Worm (Caenorhabditis elegans) whole organism, young adult: ENCODE data around the gene toca-1.

Source experiments
- B0019.2 ChIP-seq: fragments of 200-800 bp; sonication (Bioruptor generic); conservative IDR thresholded peaks from 2 replicates; pipeline ENCODE4 v1.3.6; 2022; ENCODE audit warnings: missing genetic modification reagents, missing genetic modification characterization, missing compliant biosample characterization
- B0261.1 ChIP-seq: sonication (generic microtip); optimal IDR thresholded peaks from 2 replicates; lab custom pipeline; 2016; ENCODE audit warnings: mild to moderate bottlenecking, missing genetic modification characterization, moderate library complexity, missing compliant biosample characterization
- C06A6.2 ChIP-seq: fragments of 200-800 bp; sonication (Bioruptor generic); conservative IDR thresholded peaks from 2 replicates; pipeline ENCODE4 v1.3.6; 2022; ENCODE audit warnings: missing genetic modification characterization, missing compliant biosample characterization
- D2030.7 ChIP-seq: fragments of 200-800 bp; sonication (Bioruptor generic); IDR thresholded peaks from 2 replicates; pipeline ENCODE4 v1.3.6; 2022; ENCODE audit warnings: missing genetic modification reagents, missing genetic modification characterization, missing compliant biosample characterization
- F22D6.2 ChIP-seq: sonication (generic microtip); optimal IDR thresholded peaks from 2 replicates; lab custom pipeline; 2016; ENCODE audit warnings: mild to moderate bottlenecking, missing genetic modification characterization, missing compliant biosample characterization
- F23B12.7 ChIP-seq: sonication (generic microtip); optimal IDR thresholded peaks from 2 replicates; lab custom pipeline; 2017; ENCODE audit warnings: missing genetic modification characterization, mild to moderate bottlenecking, missing compliant biosample characterization, antibody characterized with exemption, moderate library complexity; ENCODE audit not compliant: insufficient read depth
- F37B4.10 ChIP-seq: fragments of 200-800 bp; sonication (Bioruptor generic); IDR thresholded peaks from 2 replicates; pipeline ENCODE4 v1.3.6; 2022; ENCODE audit warnings: missing genetic modification characterization, missing compliant biosample characterization
- F55B11.4 ChIP-seq: sonication (generic microtip); optimal IDR thresholded peaks from 2 replicates; lab custom pipeline; 2016; ENCODE audit warnings: missing compliant biosample characterization, missing genetic modification characterization, borderline replicate concordance; ENCODE audit not compliant: insufficient read depth
- K11D2.4 ChIP-seq: fragments of 200-800 bp; sonication (Bioruptor generic); IDR thresholded peaks from 2 replicates; pipeline ENCODE4 v1.3.6; 2022; ENCODE audit warnings: missing genetic modification reagents, missing genetic modification characterization, missing compliant biosample characterization
- Y53F4B.3 ChIP-seq: fragments of 200-800 bp; sonication (Bioruptor generic); IDR thresholded peaks from 2 replicates; pipeline ENCODE4 v1.3.6; 2022; ENCODE audit warnings: missing genetic modification reagents, missing genetic modification characterization, missing compliant biosample characterization
- Y53G8AR.9 ChIP-seq: fragments of 200-800 bp; sonication (Bioruptor generic); conservative IDR thresholded peaks from 2 replicates; pipeline ENCODE4 v1.3.6; 2022; ENCODE audit warnings: missing genetic modification reagents, missing genetic modification characterization, missing compliant biosample characterization
- Y56A3A.18 ChIP-seq: fragments of 200-800 bp; sonication (Bioruptor generic); IDR thresholded peaks from 2 replicates; pipeline ENCODE4 v1.3.6; 2022; ENCODE audit warnings: missing genetic modification reagents, missing genetic modification characterization, missing compliant biosample characterization
- akir-1 ChIP-seq: fragments of 200-800 bp; sonication (Bioruptor generic); optimal IDR thresholded peaks from 2 replicates; lab custom pipeline; 2018; ENCODE audit warnings: mild to moderate bottlenecking, missing genetic modification characterization, moderate library complexity, missing compliant biosample characterization
- ama-1 ChIP-seq, 3 experiments: fragments of 150-350 bp in 1 of 3; sonication (generic microtip) in 2 of 3; optimal IDR thresholded peaks; 2 replicates each; lab custom pipeline; 2014 to 2018; ENCODE audit warnings: missing biosample characterization in 2 of 3, missing genetic modification characterization in 2 of 3, missing genetic modification reagents in 2 of 3
- aptf-2 ChIP-seq: fragments of 200-800 bp; sonication (Bioruptor generic); conservative IDR thresholded peaks from 2 replicates; pipeline ENCODE4 v1.3.6; 2022; ENCODE audit warnings: missing genetic modification reagents, missing genetic modification characterization, missing compliant biosample characterization
- cebp-1 ChIP-seq, 2 experiments: fragments of 200-800 bp in 1 of 2; sonication (Bioruptor generic) in 1 of 2; sonication (generic microtip) in 1 of 2; IDR thresholded peaks in 1 of 2; optimal IDR thresholded peaks in 1 of 2; 2 replicates each; pipeline versions ENCODE4 v1.3.6 to Lab custom; 2017 to 2022; ENCODE audit warnings: missing compliant biosample characterization in 2 of 2, missing genetic modification characterization in 2 of 2, mild to moderate bottlenecking in 1 of 2, missing genetic modification reagents in 1 of 2, moderate library complexity in 1 of 2
- ceh-100 ChIP-seq: fragments of 200-800 bp; sonication (Bioruptor generic); IDR thresholded peaks from 2 replicates; pipeline ENCODE4 v1.3.6; 2022; ENCODE audit warnings: missing genetic modification reagents, missing genetic modification characterization, missing compliant biosample characterization
- ceh-40 ChIP-seq: fragments of 200-800 bp; sonication (Bioruptor generic); IDR thresholded peaks from 2 replicates; pipeline ENCODE4 v1.3.6; 2022; ENCODE audit warnings: missing genetic modification characterization, missing compliant biosample characterization
- ceh-58 ChIP-seq: fragments of 200-800 bp; sonication (Bioruptor generic); IDR thresholded peaks from 2 replicates; pipeline ENCODE4 v1.3.6; 2022; ENCODE audit warnings: missing genetic modification characterization, missing compliant biosample characterization
- ceh-91 ChIP-seq: fragments of 200-800 bp; sonication (Bioruptor generic); IDR thresholded peaks from 2 replicates; pipeline ENCODE4 v1.3.6; 2022; ENCODE audit warnings: missing genetic modification reagents, missing genetic modification characterization, missing compliant biosample characterization
- die-1 ChIP-seq: sonication (generic microtip); optimal IDR thresholded peaks from 2 replicates; lab custom pipeline; 2016; ENCODE audit warnings: missing genotype, mild to moderate bottlenecking, missing genetic modification characterization, missing compliant biosample characterization
- ets-4 ChIP-seq: fragments of 200-800 bp; sonication (Bioruptor generic); optimal IDR thresholded peaks from 2 replicates; lab custom pipeline; 2018; ENCODE audit warnings: mild to moderate bottlenecking, missing genetic modification characterization, missing compliant biosample characterization
- gei-17 ChIP-seq: fragments of 200-800 bp; sonication (Bioruptor generic); optimal IDR thresholded peaks from 2 replicates; lab custom pipeline; 2018; ENCODE audit warnings: mild to moderate bottlenecking, missing genetic modification characterization, missing compliant biosample characterization
- him-1 ChIP-seq: sonication (generic microtip); optimal IDR thresholded peaks from 2 replicates; lab custom pipeline; 2016; ENCODE audit warnings: missing genotype, missing genetic modification reagents, missing genetic modification characterization, missing compliant biosample characterization
- hlh-12 ChIP-seq: sonication (generic microtip); optimal IDR thresholded peaks from 2 replicates; lab custom pipeline; 2016; ENCODE audit warnings: missing genetic modification characterization, missing compliant biosample characterization
- hmg-1.2 ChIP-seq: fragments of 200-800 bp; sonication (Bioruptor generic); IDR thresholded peaks from 2 replicates; pipeline ENCODE4 v1.3.6; 2022; ENCODE audit warnings: missing genetic modification reagents, missing genetic modification characterization, missing compliant biosample characterization
- hmg-20 ChIP-seq: fragments of 200-800 bp; sonication (Bioruptor generic); IDR thresholded peaks from 2 replicates; pipeline ENCODE4 v1.3.6; 2022; ENCODE audit warnings: missing genetic modification reagents, missing genetic modification characterization, missing compliant biosample characterization
- lag-1 ChIP-seq: fragments of 200-800 bp; sonication (Bioruptor generic); IDR thresholded peaks from 2 replicates; pipeline ENCODE4 v1.3.6; 2022; ENCODE audit warnings: missing genetic modification reagents, missing genetic modification characterization, missing compliant biosample characterization
- let-526 ChIP-seq: fragments of 200-800 bp; sonication (Bioruptor generic); IDR thresholded peaks from 2 replicates; pipeline ENCODE4 v1.3.6; 2022; ENCODE audit warnings: missing genetic modification reagents, missing genetic modification characterization, missing compliant biosample characterization
- lin-40 ChIP-seq: sonication (generic microtip); optimal IDR thresholded peaks from 2 replicates; lab custom pipeline; 2016; ENCODE audit warnings: missing genetic modification characterization, mild to moderate bottlenecking, missing compliant biosample characterization, missing genotype, missing genetic modification reagents
- lir-1 ChIP-seq: fragments of 200-800 bp; sonication (Bioruptor generic); conservative IDR thresholded peaks from 2 replicates; pipeline ENCODE4 v1.3.6; 2022; ENCODE audit warnings: missing genetic modification reagents, missing genetic modification characterization, missing compliant biosample characterization
- lsy-27 ChIP-seq: sonication (generic microtip); optimal IDR thresholded peaks from 2 replicates; lab custom pipeline; 2017; ENCODE audit warnings: missing genetic modification characterization, mild to moderate bottlenecking, missing compliant biosample characterization, antibody characterized with exemption, missing genotype, borderline replicate concordance; ENCODE audit not compliant: insufficient read depth
- madf-3 ChIP-seq: fragments of 200-800 bp; sonication (Bioruptor generic); IDR thresholded peaks from 2 replicates; pipeline ENCODE4 v1.3.6; 2022; ENCODE audit warnings: missing genetic modification reagents, missing genetic modification characterization, missing compliant biosample characterization
- madf-8 ChIP-seq: fragments of 200-800 bp; sonication (Bioruptor generic); conservative IDR thresholded peaks from 2 replicates; pipeline ENCODE4 v1.3.6; 2022; ENCODE audit warnings: missing genetic modification reagents, missing genetic modification characterization, missing compliant biosample characterization
- mcd-1 ChIP-seq: fragments of 200-800 bp; sonication (Bioruptor generic); IDR thresholded peaks from 2 replicates; pipeline ENCODE4 v1.3.6; 2022; ENCODE audit warnings: missing genetic modification reagents, missing genetic modification characterization, missing compliant biosample characterization
- nfyb-1 ChIP-seq: fragments of 200-800 bp; sonication (Bioruptor generic); IDR thresholded peaks from 2 replicates; pipeline ENCODE4 v1.3.6; 2022; ENCODE audit warnings: missing genetic modification reagents, missing genetic modification characterization, missing compliant biosample characterization
- nhr-120 ChIP-seq: fragments of 200-800 bp; sonication (Bioruptor generic); IDR thresholded peaks from 2 replicates; pipeline ENCODE4 v1.3.6; 2022; ENCODE audit warnings: missing genetic modification characterization, missing compliant biosample characterization
- nhr-27 ChIP-seq: fragments of 200-800 bp; sonication (Bioruptor generic); optimal IDR thresholded peaks from 2 replicates; lab custom pipeline; 2018; ENCODE audit warnings: mild to moderate bottlenecking, missing genetic modification characterization, moderate library complexity, missing compliant biosample characterization
- pbrm-1 ChIP-seq: fragments of 200-800 bp; sonication (Bioruptor generic); IDR thresholded peaks from 2 replicates; pipeline ENCODE4 v1.3.6; 2022; ENCODE audit warnings: missing genetic modification reagents, missing genetic modification characterization, missing compliant biosample characterization
- repo-1 ChIP-seq: sonication (generic microtip); optimal IDR thresholded peaks from 2 replicates; lab custom pipeline; 2017; ENCODE audit warnings: mild to moderate bottlenecking, missing genetic modification characterization, missing compliant biosample characterization
- sdz-38 ChIP-seq: sonication (generic microtip); optimal IDR thresholded peaks from 2 replicates; lab custom pipeline; 2016; ENCODE audit warnings: missing genotype, missing genetic modification characterization, missing compliant biosample characterization
- snpc-1.1 ChIP-seq: sonication (generic microtip); optimal IDR thresholded peaks from 2 replicates; lab custom pipeline; 2017; ENCODE audit warnings: missing genetic modification characterization, mild to moderate bottlenecking, missing compliant biosample characterization, antibody characterized with exemption, moderate library complexity, missing genotype, missing genetic modification reagents; ENCODE audit not compliant: insufficient read depth
- tbp1 ChIP-seq: fragments of 200-800 bp; sonication (Bioruptor generic); optimal IDR thresholded peaks from 2 replicates; lab custom pipeline; 2018; ENCODE audit warnings: mild to moderate bottlenecking, missing genetic modification characterization, missing compliant biosample characterization
- tlf-1 ChIP-seq: fragments of 200-800 bp; sonication (Bioruptor generic); optimal IDR thresholded peaks from 2 replicates; lab custom pipeline; 2018; ENCODE audit warnings: mild to moderate bottlenecking, missing genetic modification characterization, missing compliant biosample characterization
- unc-130 ChIP-seq: sonication (generic microtip); optimal IDR thresholded peaks from 2 replicates; lab custom pipeline; 2016; ENCODE audit warnings: missing genetic modification reagents, missing genetic modification characterization, missing compliant biosample characterization
- ztf-18 ChIP-seq: sonication (generic microtip); optimal IDR thresholded peaks from 2 replicates; lab custom pipeline; 2016; ENCODE audit warnings: missing genotype, mild to moderate bottlenecking, missing genetic modification characterization, missing compliant biosample characterization

The toca-1 gene

ce11 chrX:1486135-1486648 lies 35.1 kb downstream of the toca-1 start, which contains the start of the genes D1005.10 and dhs-25 (continued):
- no peak for TF ChIP-seq F23B12.7 (tag; lab: Kevin White, UChicago)
- no peak for TF ChIP-seq madf-8 (GFP tag; lab: Robert Waterston, UW)
- TF ChIP-seq B0261.1 (tag; lab: Kevin White, UChicago) = no peak
- TF ChIP-seq lag-1 = no peak
- no peak for TF ChIP-seq B0019.2 (GFP tag; lab: Robert Waterston, UW)
- TF ChIP-seq ztf-18 (tag; lab: Kevin White, UChicago) = no peak
- TF ChIP-seq akir-1 (GFP tag; lab: Kevin White, UChicago) = no peak
- TF ChIP-seq ceh-40 (GFP tag; lab: Robert Waterston, UW) = no peak
- TF ChIP-seq gei-17 (GFP tag; lab: Kevin White, UChicago) = peak; percentile 63
- TF ChIP-seq let-526 = no peak
- TF ChIP-seq ceh-100 (GFP tag; lab: Robert Waterston, UW) = peak; percentile 12; the same call in 1 of the 2 replicates
- TF ChIP-seq hlh-12 (tag; lab: Kevin White, UChicago) = no peak
- TF ChIP-seq Y53F4B.3 (GFP tag; lab: Robert Waterston, UW) = no peak
- TF ChIP-seq Y53G8AR.9 = 0 out of 2 replicates have a peak, but pooled peaks have one; percentile 43
- no peak for TF ChIP-seq madf-3
- TF ChIP-seq Y56A3A.18 (GFP tag; lab: Robert Waterston, UW) = peak; percentile 18; the same call in 1 of the 2 replicates
- TF ChIP-seq nhr-120 (GFP tag; lab: Robert Waterston, UW) = no peak
- TF ChIP-seq D2030.7 = no peak
- no peak for TF ChIP-seq nhr-27
- TF ChIP-seq F55B11.4 (tag; lab: Kevin White, UChicago) = no peak
- TF ChIP-seq tlf-1 = peak; percentile 55
- no peak for TF ChIP-seq F37B4.10 (GFP tag; lab: Robert Waterston, UW)
- peak; percentile 32 for TF ChIP-seq ama-1 (optimal IDR thresholded peaks at IDR 0.05; lab: Kevin White, UChicago)
- TF ChIP-seq ama-1 (GFP tag; optimal IDR thresholded peaks at IDR 0.05; lab: Kevin White, UChicago) = no peak
- TF ChIP-seq cebp-1 (GFP tag; IDR thresholded peaks at IDR 0.05; lab: Robert Waterston, UW) = no peak
- peak; percentile 64 for TF ChIP-seq cebp-1 (tag; optimal IDR thresholded peaks at IDR 0.05; lab: Kevin White, UChicago)
- peak; percentile 63; the same call in 1 of the 2 replicates for TF ChIP-seq nfyb-1 (GFP tag; lab: Robert Waterston, UW)
- no peak for TF ChIP-seq him-1 (tag; lab: Kevin White, UChicago)
- TF ChIP-seq mcd-1 (GFP tag; lab: Robert Waterston, UW) = peak; percentile 31; the same call in 1 of the 2 replicates
- peak; percentile 45 for TF ChIP-seq tbp1 (GFP tag; lab: Kevin White, UChicago)
- TF ChIP-seq lsy-27 (tag; lab: Kevin White, UChicago) = no peak
- TF ChIP-seq K11D2.4 (GFP tag; lab: Robert Waterston, UW) = no peak
- TF ChIP-seq ceh-91 = no peak
- no peak for TF ChIP-seq snpc-1.1 (tag; lab: Kevin White, UChicago)
- peak; percentile 17 for TF ChIP-seq F22D6.2 (tag; lab: Kevin White, UChicago)
- TF ChIP-seq hmg-20 (GFP tag; lab: Robert Waterston, UW) = no peak
- no peak for TF ChIP-seq unc-130 (GFP tag; lab: Kevin White, UChicago)

- no peak for TF ChIP-seq ets-4
- no peak for TF ChIP-seq pbrm-1 (GFP tag; lab: Robert Waterston, UW)
- no peak for TF ChIP-seq snpc-1.1 (tag; lab: Kevin White, UChicago)
- no peak for TF ChIP-seq ceh-100 (GFP tag; lab: Robert Waterston, UW)
- no peak for TF ChIP-seq sdz-38
- no peak for TF ChIP-seq lag-1
- no peak for TF ChIP-seq ceh-58
- TF ChIP-seq hmg-1.2 (GFP tag; lab: Robert Waterston, UW) = no peak
- no peak for TF ChIP-seq cebp-1 (GFP tag; IDR thresholded peaks at IDR 0.05; lab: Robert Waterston, UW)
- TF ChIP-seq cebp-1 (tag; optimal IDR thresholded peaks at IDR 0.05; lab: Kevin White, UChicago) = no peak
- TF ChIP-seq F37B4.10 (GFP tag; lab: Robert Waterston, UW) = no peak
- no peak for TF ChIP-seq C06A6.2
- no peak for TF ChIP-seq repo-1 (tag; lab: Kevin White, UChicago)
- no peak for TF ChIP-seq K11D2.4 (GFP tag; lab: Robert Waterston, UW)
- no peak for TF ChIP-seq let-526
- TF ChIP-seq die-1 (tag; lab: Kevin White, UChicago) = no peak
- TF ChIP-seq aptf-2 = no peak
- no peak for TF ChIP-seq lin-40 (tag; lab: Kevin White, UChicago)
- TF ChIP-seq lir-1 (GFP tag; lab: Robert Waterston, UW) = no peak
Observed at ce11 chrX:1485718-1486117, 35.6 kb downstream of the toca-1 start, which contains the start of gene D1005.4. D1005.4 (minus strand) TSS chrX:1485818.
